Fruit fly (Drosophila melanogaster): ENCODE results near the gene Lip2.

dm6 chr2L:10729955-10730354 lies 20.7 kb upstream of the Lip2 start, which contains the start of gene CG17118:
- TF ChIP-seq pan (optimal IDR thresholded peaks at IDR 0.05) (no peak), usp (GFP tag; optimal IDR thresholded peaks at IDR 0.05) (no peak), sv (GFP tag; optimal IDR thresholded peaks at IDR 0.05) (no peak), psq (GFP tag; optimal IDR thresholded peaks at IDR 0.05) (no peak), fru (GFP tag; optimal IDR thresholded peaks at IDR 0.05) (no peak), HLH106 (tag; optimal IDR thresholded peaks at IDR 0.05) (no peak), Vsx2 (GFP tag; optimal IDR thresholded peaks at IDR 0.05; ENCODE audit: partially characterized antibody) (no peak), Hr78 (GFP tag; optimal IDR thresholded peaks at IDR 0.05) (no peak), tai (GFP tag; optimal IDR thresholded peaks at IDR 0.05) (no peak), dmrt93B (GFP tag; optimal IDR thresholded peaks at IDR 0.05) (no peak), rgr (GFP tag; optimal IDR thresholded peaks at IDR 0.05) (no peak), CrebA (GFP tag; optimal IDR thresholded peaks at IDR 0.05; ENCODE audit: borderline replicate concordance) (no peak)

All from whole organism, wandering third instar larva.